Fruit fly (Drosophila melanogaster) Kc167 (cell line): ENCODE data around the gene His3.3A.

Experiments
- Sin3A ChIP-seq: fragments of >200 bp; optimal IDR thresholded peaks from 2 replicates; lab custom pipeline; 2018; ENCODE audit warnings: missing external identifiers
- h ChIP-seq: fragments of >200 bp; optimal IDR thresholded peaks from 3 replicates; lab custom pipeline; 2018; ENCODE audit warnings: missing external identifiers
- insv ChIP-seq: fragments of >200 bp; optimal IDR thresholded peaks from 3 replicates; lab custom pipeline; 2018; ENCODE audit warnings: missing external identifiers
- ttk ChIP-seq: sonication (Bioruptor generic); optimal IDR thresholded peaks from 2 replicates; lab custom pipeline; 2017; ENCODE audit warnings: missing external identifiers

DNA sequence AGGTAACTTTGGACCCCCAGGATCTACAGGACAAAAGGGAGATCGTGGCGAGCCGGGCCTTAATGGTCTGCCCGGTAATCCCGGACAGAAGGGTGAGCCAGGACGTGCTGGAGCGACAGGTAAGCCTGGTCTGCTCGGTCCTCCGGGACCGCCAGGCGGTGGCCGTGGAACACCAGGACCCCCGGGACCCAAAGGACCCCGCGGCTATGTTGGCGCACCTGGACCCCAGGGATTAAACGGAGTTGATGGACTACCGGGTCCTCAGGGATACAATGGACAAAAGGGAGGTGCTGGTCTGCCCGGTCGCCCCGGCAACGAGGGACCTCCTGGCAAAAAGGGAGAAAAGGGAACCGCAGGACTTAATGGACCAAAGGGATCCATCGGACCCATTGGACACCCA lies 23.0 kb upstream of the His3.3A start:
- TF ChIP-seq Sin3A (no peak), h (lab: Kevin White, UChicago) (no peak), insv (lab: Kevin White, UChicago) (no peak), ttk (lab: Kevin White, UChicago) (no peak)
